Worm (Caenorhabditis elegans): Measurements from ENCODE around the gene gnrr-3.

gnrr-3 gene

DNA sequence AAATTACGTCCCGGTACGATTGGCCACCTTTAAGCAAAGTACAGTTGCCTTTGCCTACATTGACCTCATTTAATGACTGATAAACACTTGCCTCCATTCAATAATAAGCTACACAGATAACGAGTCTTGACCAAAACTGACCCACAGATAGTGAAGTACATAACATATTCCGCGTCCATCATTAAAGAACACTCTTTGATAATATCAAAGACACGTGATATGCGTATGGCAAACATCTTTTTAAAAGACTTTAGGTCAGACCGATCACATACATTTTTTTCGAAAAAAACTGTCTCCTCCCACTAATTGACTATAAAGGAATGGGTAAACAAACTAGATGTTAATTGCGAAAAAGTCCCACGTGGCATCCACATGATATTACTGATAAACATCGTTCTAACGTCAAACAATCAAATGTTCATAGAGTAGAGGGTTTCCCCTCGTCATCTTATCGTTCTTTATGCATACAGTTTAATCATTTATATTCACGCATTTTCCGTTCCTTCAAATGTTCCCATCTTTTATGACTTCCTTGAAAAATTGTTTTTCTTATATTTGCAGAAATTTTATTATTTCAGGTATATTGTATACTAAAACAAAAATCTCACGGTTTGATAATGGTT lies 34.9 kb downstream of the gnrr-3 start, which contains the start of gene W07E11.1 (continued):
- no peak for TF ChIP-seq egl-43 (GFP tag; IDR thresholded peaks at IDR 0.05)
- TF ChIP-seq nhr-6 (tag; optimal IDR thresholded peaks at IDR 0.05), result no peak
- TF ChIP-seq nhr-48 (tag; optimal IDR thresholded peaks at IDR 0.05), result peak; percentile 95
- TF ChIP-seq snpc-4 (tag; optimal IDR thresholded peaks at IDR 0.05), result no peak
- TF ChIP-seq lin-38 (GFP tag; IDR thresholded peaks at IDR 0.05), result no peak
- TF ChIP-seq sdz-12 (GFP tag; optimal IDR thresholded peaks at IDR 0.05), result no peak
- no peak for TF ChIP-seq lin-15B (tag; optimal IDR thresholded peaks at IDR 0.05)
- peak; percentile 66 for TF ChIP-seq hlh-30 (tag; optimal IDR thresholded peaks at IDR 0.05; ENCODE audit: insufficient read depth)
- TF ChIP-seq nhr-237 (tag; optimal IDR thresholded peaks at IDR 0.05), result no peak
- TF ChIP-seq ztf-7 (tag; optimal IDR thresholded peaks at IDR 0.05), result no peak
- TF ChIP-seq hif-1 (tag; optimal IDR thresholded peaks at IDR 0.05), result peak; percentile 22 to 46
- no peak for TF ChIP-seq fkh-10 (GFP tag; optimal IDR thresholded peaks at IDR 0.05)
- TF ChIP-seq dmd-6 (GFP tag; IDR thresholded peaks at IDR 0.05), result peak; percentile 66
- TF ChIP-seq madf-9 (GFP tag; conservative IDR thresholded peaks at IDR 0.05), result no peak
- no peak for TF ChIP-seq Y48G9A.11 (GFP tag; IDR thresholded peaks at IDR 0.05)
- TF ChIP-seq nhr-102 (tag; optimal IDR thresholded peaks at IDR 0.05), result peak; percentile 87
- peak; percentile 83 for TF ChIP-seq dve-1 (tag; optimal IDR thresholded peaks at IDR 0.05; ENCODE audit: insufficient read depth)
- no peak for TF ChIP-seq nhr-111 (GFP tag; optimal IDR thresholded peaks at IDR 0.05)
- TF ChIP-seq saeg-2 (GFP tag; IDR thresholded peaks at IDR 0.05), result peak; percentile 81; the same call in 1 of the 2 replicates
- peak; percentile 93 for TF ChIP-seq hlh-11 (tag; optimal IDR thresholded peaks at IDR 0.05)
- peak; percentile 59 for TF ChIP-seq pqm-1 (tag; optimal IDR thresholded peaks at IDR 0.05)
- peak; percentile 59 for TF ChIP-seq mes-2 (tag; optimal IDR thresholded peaks at IDR 0.05; ENCODE audit: poor library complexity, severe bottlenecking)
- TF ChIP-seq dpl-1 (GFP tag; optimal IDR thresholded peaks at IDR 0.05), result no peak
- no peak for TF ChIP-seq tag-97 (GFP tag; IDR thresholded peaks at IDR 0.05)
- TF ChIP-seq F37D6.2 (tag; optimal IDR thresholded peaks at IDR 0.05), result no peak
- TF ChIP-seq unc-39 (tag; optimal IDR thresholded peaks at IDR 0.05), result no peak

DNA sequence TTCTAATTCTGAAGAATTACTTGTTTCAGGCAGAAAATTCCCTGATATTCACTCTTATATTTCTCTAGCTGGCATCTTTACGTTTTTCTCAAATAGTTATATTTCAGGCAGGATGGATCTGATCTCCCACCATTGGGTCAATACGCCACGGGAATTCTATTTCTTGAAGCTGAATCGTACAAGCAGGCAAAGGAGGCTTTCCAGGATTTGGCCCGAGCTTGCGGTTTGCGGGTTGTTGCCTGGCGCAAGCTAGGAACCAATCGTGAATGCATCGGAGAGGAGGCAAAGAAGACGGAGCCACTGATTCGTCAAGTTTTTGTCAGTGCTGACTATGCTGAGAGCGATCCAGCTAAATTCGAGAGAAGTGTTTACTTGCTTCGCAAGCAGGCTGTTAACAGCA lies 35.8 kb downstream of the gnrr-3 start:
- TF ChIP-seq lim-7 (GFP tag; IDR thresholded peaks at IDR 0.05) (0 out of 2 replicates have a peak, but pooled peaks have one; percentile 49), hlh-30 (tag; optimal IDR thresholded peaks at IDR 0.05; ENCODE audit: insufficient read depth) (no peak), tag-97 (GFP tag; IDR thresholded peaks at IDR 0.05) (0 out of 2 replicates have a peak, but pooled peaks have one; percentile 43), arid-1 (GFP tag; conservative IDR thresholded peaks at IDR 0.05) (no peak)

DNA sequence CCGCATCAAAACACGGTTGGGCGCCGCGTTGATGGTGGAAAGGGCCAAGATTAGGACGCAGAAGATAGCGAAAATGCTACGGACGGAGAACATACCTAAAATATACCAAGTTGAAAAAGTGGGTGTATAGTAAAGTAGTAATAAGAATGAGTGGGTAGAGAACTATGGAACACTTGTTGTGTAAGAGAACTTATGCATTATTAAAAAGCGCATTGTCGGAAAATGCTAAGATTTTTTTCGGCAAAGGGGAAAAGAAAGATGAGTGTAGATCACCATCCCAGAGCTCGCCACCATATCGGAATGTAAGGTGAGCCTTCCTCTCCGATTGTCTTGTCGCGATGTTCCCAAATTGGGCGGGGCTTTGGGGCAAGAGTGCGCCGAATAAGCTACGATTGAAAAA lies 38.6 kb downstream of the gnrr-3 start, which contains the start of gene flp-28:
Gene flp-28, minus strand, starts transcription at position 101 of the 400 bp plus-strand sequence.
- no peak for TF ChIP-seq ceh-32 (tag; optimal IDR thresholded peaks at IDR 0.05; ENCODE audit: poor library complexity)
- TF ChIP-seq daf-19 (GFP tag; conservative IDR thresholded peaks at IDR 0.05), result 0 out of 2 replicates have a peak, but pooled peaks have one; percentile 30
- peak in 1 of 2 experiments; percentile 26 for TF ChIP-seq unc-62 (GFP tag; optimal IDR thresholded peaks at IDR 0.05 in 1 of 2)
- no peak for TF ChIP-seq unc-62 (tag; optimal IDR thresholded peaks at IDR 0.05)

DNA sequence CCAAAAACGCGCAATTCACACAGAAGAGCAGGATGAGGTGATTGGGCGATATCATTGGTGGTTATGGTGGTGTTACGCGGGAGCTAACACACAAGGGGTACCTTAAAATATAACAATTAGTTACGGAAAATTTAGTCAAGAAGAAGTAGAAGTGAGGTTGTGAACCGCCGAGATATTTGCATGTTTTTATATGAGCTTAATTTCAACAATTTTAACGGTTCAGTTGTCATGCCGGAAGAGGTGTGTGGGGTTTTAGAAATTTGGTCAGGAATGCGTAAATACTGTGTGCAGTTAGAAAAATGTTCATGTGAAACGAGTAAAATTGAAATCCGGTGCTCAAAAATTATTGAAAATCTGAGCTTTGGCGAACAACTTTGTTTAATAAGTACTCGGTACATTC lies 43.6 kb downstream of the gnrr-3 start, which contains the start of gene flp-3:
Gene flp-3, minus strand, starts transcription at position 101 of the 400 bp plus-strand sequence.
- TF ChIP-seq unc-62 (GFP tag; optimal IDR thresholded peaks at IDR 0.05 in 1 of 2) (peak in 1 of 2 experiments; percentile 35), unc-62 (tag; optimal IDR thresholded peaks at IDR 0.05) (no peak), Y5F2A.4 (GFP tag; optimal IDR thresholded peaks at IDR 0.05) (no peak), lsy-2 (tag; optimal IDR thresholded peaks at IDR 0.05) (no peak), spr-3 (GFP tag; optimal IDR thresholded peaks at IDR 0.05) (no peak)

Data from whole organism, L4 larva.